Fruit fly (Drosophila melanogaster) whole organism, embryonic: ENCODE measurements around the gene CG13481.

Experiments
- Ada2b ChIP-seq: fragments of 200-800 bp; sonication (Bioruptor generic); IDR thresholded peaks from 2 replicates; pipeline ENCODE4 v1.3.6; 2022; ENCODE audit warnings: missing biosample characterization, missing genetic modification characterization
- Aef1 ChIP-seq: fragments of 200-800 bp; sonication (Bioruptor generic); IDR thresholded peaks from 3 replicates; pipeline ENCODE4 v1.3.6; 2022; ENCODE audit warnings: missing biosample characterization, missing genetic modification characterization
- Bdp1 ChIP-seq: fragments of 200-800 bp; sonication (Bioruptor generic); optimal IDR thresholded peaks from 3 replicates; lab custom pipeline; 2016; ENCODE audit warnings: missing biosample characterization, missing genetic modification characterization
- CG10654 ChIP-seq: fragments of 200-800 bp; sonication (Bioruptor generic); optimal IDR thresholded peaks from 2 replicates; lab custom pipeline; 2016; ENCODE audit warnings: missing biosample characterization, missing genetic modification characterization
- CG10979 ChIP-seq: fragments of 200-800 bp; sonication (Bioruptor generic); optimal IDR thresholded peaks from 2 replicates; lab custom pipeline; 2018; ENCODE audit warnings: missing biosample characterization, mild to moderate bottlenecking, missing genetic modification characterization, moderate library complexity
- CG11695 ChIP-seq: fragments of 200-800 bp; sonication (Bioruptor generic); IDR thresholded peaks from 3 replicates; pipeline ENCODE4 v1.3.6; 2022; ENCODE audit warnings: missing biosample characterization, missing genetic modification characterization
- CG12104 ChIP-seq: fragments of 200-800 bp; sonication (Bioruptor generic); optimal IDR thresholded peaks from 3 replicates; lab custom pipeline; 2016; ENCODE audit warnings: missing biosample characterization, missing genetic modification characterization
- CG12769 ChIP-seq: fragments of 200-800 bp; sonication (Bioruptor generic); optimal IDR thresholded peaks from 2 replicates; lab custom pipeline; 2019; ENCODE audit warnings: missing biosample characterization, mild to moderate bottlenecking, missing genetic modification characterization, moderate library complexity
- CG15269 ChIP-seq: fragments of 200-800 bp; sonication (Bioruptor generic); optimal IDR thresholded peaks from 2 replicates; lab custom pipeline; 2018; ENCODE audit warnings: missing biosample characterization, mild to moderate bottlenecking, missing genetic modification characterization, moderate library complexity
- CG1529 ChIP-seq: fragments of 200-800 bp; sonication (Bioruptor generic); optimal IDR thresholded peaks from 3 replicates; lab custom pipeline; 2018; ENCODE audit warnings: missing biosample characterization, missing genetic modification characterization
- CG1602 ChIP-seq: fragments of 200-800 bp; sonication (Bioruptor generic); optimal IDR thresholded peaks from 3 replicates; lab custom pipeline; 2016; ENCODE audit warnings: missing biosample characterization, missing genetic modification characterization
- CG17912 ChIP-seq: fragments of 200-800 bp; sonication (Bioruptor generic); optimal IDR thresholded peaks from 2 replicates; lab custom pipeline; 2018; ENCODE audit warnings: missing biosample characterization, mild to moderate bottlenecking, missing genetic modification characterization
- CG18011 ChIP-seq: fragments of 200-800 bp; sonication (Bioruptor generic); optimal IDR thresholded peaks from 2 replicates; lab custom pipeline; 2017; ENCODE audit warnings: missing biosample characterization, missing genetic modification characterization, mild to moderate bottlenecking, moderate library complexity, missing genotype
- CG2120 ChIP-seq: fragments of 200-800 bp; sonication (Bioruptor generic); optimal IDR thresholded peaks from 3 replicates; lab custom pipeline; 2016; ENCODE audit warnings: missing biosample characterization, missing genetic modification characterization
- CG30020 ChIP-seq: fragments of 200-800 bp; optimal IDR thresholded peaks from 2 replicates; lab custom pipeline; 2019; ENCODE audit warnings: missing biosample characterization, mild to moderate bottlenecking, missing genetic modification characterization, moderate library complexity
- CG31224 ChIP-seq: fragments of 200-800 bp; sonication (Bioruptor generic); IDR thresholded peaks from 2 replicates; pipeline ENCODE4 v1.3.6; 2022; ENCODE audit warnings: missing biosample characterization, missing genetic modification characterization
- CG3407 ChIP-seq: fragments of 200-800 bp; sonication (Bioruptor generic); optimal IDR thresholded peaks from 2 replicates; lab custom pipeline; 2018; ENCODE audit warnings: missing biosample characterization, mild to moderate bottlenecking, missing genetic modification characterization
- CG3995 ChIP-seq: fragments of 200-800 bp; sonication (Bioruptor generic); optimal IDR thresholded peaks from 3 replicates; lab custom pipeline; 2016; ENCODE audit warnings: missing biosample characterization, missing genetic modification characterization
- CG42726 ChIP-seq: fragments of 200-800 bp; sonication (Bioruptor generic); IDR thresholded peaks from 2 replicates; pipeline ENCODE4 v1.3.6; 2022; ENCODE audit warnings: missing biosample characterization, missing genetic modification characterization; ENCODE audit not compliant: partially characterized antibody
- CG7556 ChIP-seq: fragments of 200-800 bp; sonication (Bioruptor generic); optimal IDR thresholded peaks from 2 replicates; lab custom pipeline; 2017; ENCODE audit warnings: missing biosample characterization, mild to moderate bottlenecking, missing genetic modification characterization
- CG7839 ChIP-seq: fragments of 200-800 bp; sonication (Bioruptor generic); optimal IDR thresholded peaks from 3 replicates; lab custom pipeline; 2018; ENCODE audit warnings: missing biosample characterization, mild to moderate bottlenecking, missing genetic modification characterization, moderate library complexity
- CG7928 ChIP-seq: fragments of 200-800 bp; sonication (Bioruptor generic); optimal IDR thresholded peaks from 2 replicates; lab custom pipeline; 2017; ENCODE audit warnings: missing biosample characterization, mild to moderate bottlenecking, missing genetic modification characterization
- CG8388 ChIP-seq: fragments of 200-800 bp; sonication (Bioruptor generic); optimal IDR thresholded peaks from 2 replicates; lab custom pipeline; 2019; ENCODE audit warnings: missing biosample characterization, mild to moderate bottlenecking, missing genetic modification characterization, moderate library complexity
- CG9817 ChIP-seq: fragments of 200-800 bp; sonication (Bioruptor generic); optimal IDR thresholded peaks from 2 replicates; lab custom pipeline; 2018; ENCODE audit warnings: missing biosample characterization, mild to moderate bottlenecking, missing genetic modification characterization, moderate library complexity
- Fer3 ChIP-seq: fragments of 200-800 bp; sonication (Bioruptor generic); optimal IDR thresholded peaks from 2 replicates; lab custom pipeline; 2018; ENCODE audit warnings: missing biosample characterization, mild to moderate bottlenecking, missing genetic modification characterization, moderate library complexity
- HLH4C ChIP-seq: fragments of 200-800 bp; sonication (Bioruptor generic); IDR thresholded peaks from 3 replicates; pipeline ENCODE4 v1.3.6; 2022; ENCODE audit warnings: missing biosample characterization, missing genetic modification characterization; ENCODE audit not compliant: partially characterized antibody
- Kr ChIP-seq: fragments of 200-800 bp; sonication (Bioruptor generic); optimal IDR thresholded peaks from 2 replicates; lab custom pipeline; 2017; ENCODE audit warnings: missing biosample characterization, mild to moderate bottlenecking, missing genetic modification characterization
- Max ChIP-seq: fragments of 200-800 bp; sonication (Bioruptor generic); optimal IDR thresholded peaks from 2 replicates; lab custom pipeline; 2016; ENCODE audit warnings: missing biosample characterization, mild to moderate bottlenecking, missing genetic modification characterization
- NC2α ChIP-seq: fragments of 200-800 bp; sonication (Bioruptor generic); optimal IDR thresholded peaks from 2 replicates; lab custom pipeline; 2016; ENCODE audit warnings: missing biosample characterization, missing genetic modification characterization
- Nf-YC ChIP-seq: fragments of 200-800 bp; optimal IDR thresholded peaks from 3 replicates; lab custom pipeline; 2019; ENCODE audit warnings: missing biosample characterization, mild to moderate bottlenecking, missing genetic modification characterization, moderate library complexity
- Pdp1 ChIP-seq, 2 experiments: fragments of 200-800 bp; sonication (Bioruptor generic); optimal IDR thresholded peaks; 3 replicates each; lab custom pipeline; 2016; ENCODE audit warnings: missing biosample characterization in 2 of 2, missing genetic modification characterization in 2 of 2, mild to moderate bottlenecking in 1 of 2, moderate library complexity in 1 of 2
- Sin3A ChIP-seq: fragments of >200 bp; optimal IDR thresholded peaks from 2 replicates; lab custom pipeline; 2018
- abd-A ChIP-seq: fragments of 200-800 bp; sonication (Bioruptor generic); optimal IDR thresholded peaks from 3 replicates; lab custom pipeline; 2019; ENCODE audit warnings: missing biosample characterization, mild to moderate bottlenecking, missing genetic modification characterization, moderate library complexity
- ap ChIP-seq: fragments of 200-800 bp; sonication (Bioruptor generic); IDR thresholded peaks from 2 replicates; pipeline ENCODE4 v1.3.6; 2022; ENCODE audit warnings: missing biosample characterization, missing genetic modification characterization
- chif ChIP-seq, 2 experiments: fragments of 200-800 bp; sonication (Bioruptor generic); optimal IDR thresholded peaks; 3 replicates each; lab custom pipeline; 2016; ENCODE audit warnings: missing biosample characterization in 2 of 2, missing genetic modification characterization in 2 of 2
- dimm ChIP-seq: fragments of 200-800 bp; sonication (Bioruptor generic); IDR thresholded peaks from 2 replicates; pipeline ENCODE4 v1.3.6; 2022; ENCODE audit warnings: missing biosample characterization, missing genetic modification characterization
- ems ChIP-seq: fragments of 200-800 bp; sonication (Bioruptor generic); optimal IDR thresholded peaks from 3 replicates; lab custom pipeline; 2016; ENCODE audit warnings: missing biosample characterization, missing genetic modification characterization
- exex ChIP-seq: fragments of 200-800 bp; sonication (Bioruptor generic); optimal IDR thresholded peaks from 4 replicates; lab custom pipeline; 2018; ENCODE audit warnings: missing biosample characterization, mild to moderate bottlenecking, missing genetic modification characterization, moderate library complexity
- ftz-f1 ChIP-seq: fragments of 200-800 bp; sonication (Bioruptor generic); optimal IDR thresholded peaks from 2 replicates; lab custom pipeline; 2016; ENCODE audit warnings: missing biosample characterization, missing genetic modification characterization
- gt ChIP-seq: fragments of 200-800 bp; sonication (Bioruptor generic); IDR thresholded peaks from 2 replicates; pipeline ENCODE4 v1.3.6; 2022; ENCODE audit warnings: missing biosample characterization, missing genetic modification characterization
- insv ChIP-seq, 2 experiments: fragments of 200-800 bp; sonication (Bioruptor generic); optimal IDR thresholded peaks; 3 replicates each; lab custom pipeline; 2016 to 2018; ENCODE audit warnings: missing biosample characterization in 2 of 2, missing genetic modification characterization in 2 of 2
- nmo ChIP-seq: fragments of 200-800 bp; sonication (Bioruptor generic); optimal IDR thresholded peaks from 2 replicates; lab custom pipeline; 2018; ENCODE audit warnings: missing biosample characterization, mild to moderate bottlenecking, missing genetic modification characterization, moderate library complexity
- org-1 ChIP-seq: fragments of 200-800 bp; sonication (Bioruptor generic); optimal IDR thresholded peaks from 2 replicates; lab custom pipeline; 2017; ENCODE audit warnings: missing biosample characterization, missing genetic modification characterization
- otp ChIP-seq: fragments of 200-800 bp; sonication (Bioruptor generic); IDR thresholded peaks from 3 replicates; pipeline ENCODE4, ENCODE4 v1.3.6; 2022; ENCODE audit warnings: missing biosample characterization, missing genetic modification characterization
- pfk ChIP-seq: fragments of 200-800 bp; sonication (Bioruptor generic); optimal IDR thresholded peaks from 2 replicates; lab custom pipeline; 2018; ENCODE audit warnings: missing biosample characterization, mild to moderate bottlenecking, missing genetic modification characterization, moderate library complexity
- pum ChIP-seq: fragments of 200-800 bp; sonication (Bioruptor generic); optimal IDR thresholded peaks from 2 replicates; lab custom pipeline; 2016; ENCODE audit warnings: missing biosample characterization, missing genetic modification characterization
- scrt ChIP-seq: fragments of 200-800 bp; sonication (Bioruptor generic); optimal IDR thresholded peaks from 2 replicates; lab custom pipeline; 2018; ENCODE audit warnings: missing biosample characterization, mild to moderate bottlenecking, missing genetic modification characterization, moderate library complexity
- ssp ChIP-seq: fragments of 200-800 bp; sonication (Bioruptor generic); IDR thresholded peaks from 2 replicates; pipeline ENCODE4 v1.3.6; 2022; ENCODE audit warnings: missing biosample characterization, missing genetic modification characterization
- sug ChIP-seq: fragments of 200-800 bp; optimal IDR thresholded peaks from 2 replicates; lab custom pipeline; 2019; ENCODE audit warnings: missing biosample characterization, mild to moderate bottlenecking, missing genetic modification characterization, moderate library complexity
- zf30C ChIP-seq: fragments of 200-800 bp; sonication (Bioruptor generic); optimal IDR thresholded peaks from 3 replicates; lab custom pipeline; 2018; ENCODE audit warnings: missing biosample characterization, mild to moderate bottlenecking, missing genetic modification characterization

CG13481 gene

dm6 chr3L:14409419-14410145 lies 40.1 kb upstream of the CG13481 start, which contains the start of gene stwl (continued):
- peak; percentile 22 for TF ChIP-seq CG10654 (GFP tag; lab: Kevin White, UChicago)
- no peak for TF ChIP-seq Max
- TF ChIP-seq ssp (GFP tag; lab: Robert Waterston, UW), result peak; percentile 31; the same call in 1 of the 2 replicates
- peak; percentile 24 for TF ChIP-seq CG12769
- TF ChIP-seq sug (tag; lab: Kevin White, UChicago), result no peak
- peak; percentile 82 for TF ChIP-seq scrt (GFP tag; lab: Kevin White, UChicago)
- TF ChIP-seq ems, result peak; percentile 39
- no peak for TF ChIP-seq CG7556 (GFP tag; lab: Kevin White, UChicago)
- TF ChIP-seq CG42726 (GFP tag; lab: Robert Waterston, UW), result peak; percentile 87
- 0 out of 2 replicates have a peak, but pooled peaks have one; percentile 12 for TF ChIP-seq ap
- no peak for TF ChIP-seq CG30020 (tag; lab: Kevin White, UChicago)
- TF ChIP-seq HLH4C (GFP tag; lab: Robert Waterston, UW), result peak; percentile 61
- TF ChIP-seq Pdp1 (GFP tag; optimal IDR thresholded peaks at IDR 0.05; lab: Kevin White, UChicago), result peak; percentile 61 to 73
- TF ChIP-seq dimm (GFP tag; lab: Robert Waterston, UW), result no peak
- TF ChIP-seq abd-A, result no peak
- TF ChIP-seq Ada2b (GFP tag; lab: Robert Waterston, UW), result 0 out of 2 replicates have a peak, but pooled peaks have one; percentile 16
- TF ChIP-seq NC2α, result no peak
- TF ChIP-seq CG8388 (GFP tag; lab: Kevin White, UChicago), result no peak
- TF ChIP-seq insv (GFP tag; optimal IDR thresholded peaks at IDR 0.05; lab: Kevin White, UChicago), result no peak
- TF ChIP-seq CG3995, result no peak
- no peak for TF ChIP-seq CG12104 (GFP tag; lab: Kevin White, UChicago)
- TF ChIP-seq ftz-f1 (GFP tag; lab: Kevin White, UChicago), result no peak
- TF ChIP-seq CG11695, result 0 out of 3 replicates have a peak, but pooled peaks have one; percentile 33
- no peak for TF ChIP-seq CG7839 (tag; lab: Kevin White, UChicago)
- no peak for TF ChIP-seq Kr (GFP tag; lab: Kevin White, UChicago)
- TF ChIP-seq exex (tag; lab: Kevin White, UChicago), result no peak
- TF ChIP-seq otp (GFP tag; lab: Robert Waterston, UW), result no peak
- TF ChIP-seq Bdp1 (GFP tag; lab: Kevin White, UChicago), result peak; percentile 32
- TF ChIP-seq pfk (GFP tag; lab: Kevin White, UChicago), result peak; percentile 46
- TF ChIP-seq Aef1 (GFP tag; lab: Robert Waterston, UW), result peak; percentile 36
- no peak for TF ChIP-seq org-1 (GFP tag; lab: Kevin White, UChicago)
- TF ChIP-seq gt (GFP tag; lab: Robert Waterston, UW), result no peak
- TF ChIP-seq CG2120 (GFP tag; lab: Kevin White, UChicago), result peak; percentile 65
- TF ChIP-seq CG3407, result no peak
- TF ChIP-seq CG7928 (GFP tag; lab: Kevin White, UChicago), result no peak
- no peak for TF ChIP-seq Nf-YC (tag; lab: Kevin White, UChicago)
- TF ChIP-seq Sin3A (lab: Kevin White, UChicago), result peak; percentile 59
- TF ChIP-seq CG1602, result peak; percentile 2
- TF ChIP-seq chif (GFP tag; optimal IDR thresholded peaks at IDR 0.05; lab: Kevin White, UChicago), result peak; percentile 2 to 62
- TF ChIP-seq CG1529, result no peak
- TF ChIP-seq pum (GFP tag; lab: Kevin White, UChicago), result peak; percentile 62
- peak; percentile 10 for TF ChIP-seq Fer3 (tag; lab: Kevin White, UChicago)
- TF ChIP-seq CG9817 (tag; lab: Kevin White, UChicago), result peak; percentile 53
- no peak for TF ChIP-seq CG10979 (tag; lab: Kevin White, UChicago)
- no peak for TF ChIP-seq CG18011
- TF ChIP-seq CG17912, result no peak
- no peak for TF ChIP-seq CG15269
- peak; percentile 22 for TF ChIP-seq zf30C
- TF ChIP-seq nmo (GFP tag; lab: Kevin White, UChicago), result peak; percentile 47
- no peak for TF ChIP-seq CG31224
